Worm (Caenorhabditis elegans): Measurements from ENCODE around the gene nduv-3.

ce11 chrIV:2597417-2597816, 43.7 kb upstream of the nduv-3 start, which contains the start of gene Y69A2AR.47:
- no peak for TF ChIP-seq klf-2 (GFP tag; conservative IDR thresholded peaks at IDR 0.05)
- TF ChIP-seq cog-1 (tag; optimal IDR thresholded peaks at IDR 0.05), result no peak
- no peak for TF ChIP-seq flt-1 (GFP tag; IDR thresholded peaks at IDR 0.05)

Measured in whole organism, midembryonic.